Worm (Caenorhabditis elegans) whole organism, mixed stage, embryonic: Measurements from ENCODE around the gene F01D5.2.

Source experiments
- M03D4.4 ChIP-seq: sonication (generic microtip); optimal IDR thresholded peaks from 2 replicates; lab custom pipeline; 2017; ENCODE audit warnings: mild to moderate bottlenecking, missing genetic modification characterization, missing compliant biosample characterization
- bed-3 ChIP-seq: fragments of 200-800 bp; sonication (Bioruptor generic); optimal IDR thresholded peaks from 3 replicates; lab custom pipeline; 2018; ENCODE audit warnings: mild to moderate bottlenecking, missing genetic modification characterization, moderate library complexity, missing compliant biosample characterization
- blmp-1 ChIP-seq: fragments of 150-350 bp; optimal IDR thresholded peaks from 2 replicates; lab custom pipeline; 2014; ENCODE audit warnings: missing biosample characterization, missing genetic modification characterization
- ceh-39 ChIP-seq: fragments of 150-350 bp; optimal IDR thresholded peaks from 2 replicates; lab custom pipeline; 2014; ENCODE audit warnings: missing biosample characterization, missing genetic modification characterization
- ceh-43 ChIP-seq: fragments of 200-800 bp; sonication (Bioruptor generic); optimal IDR thresholded peaks from 2 replicates; lab custom pipeline; 2018; ENCODE audit warnings: mild to moderate bottlenecking, missing genetic modification characterization, moderate library complexity, missing compliant biosample characterization
- ces-1 ChIP-seq: fragments of 150-350 bp; optimal IDR thresholded peaks from 2 replicates; lab custom pipeline; 2014; ENCODE audit warnings: missing biosample characterization, missing genetic modification reagents, missing genetic modification characterization
- cnd-1 ChIP-seq: fragments of 200-800 bp; sonication (Bioruptor generic); optimal IDR thresholded peaks from 2 replicates; lab custom pipeline; 2018; ENCODE audit warnings: mild to moderate bottlenecking, missing genetic modification characterization, missing compliant biosample characterization
- drap-1 ChIP-seq: fragments of 200-800 bp; sonication (Bioruptor generic); optimal IDR thresholded peaks from 3 replicates; lab custom pipeline; 2018; ENCODE audit warnings: mild to moderate bottlenecking, missing genetic modification characterization, missing compliant biosample characterization
- elt-1 ChIP-seq: sonication (generic microtip); optimal IDR thresholded peaks from 2 replicates; lab custom pipeline; 2017; ENCODE audit warnings: missing genetic modification characterization, mild to moderate bottlenecking, missing compliant biosample characterization, antibody characterized with exemption, moderate library complexity, borderline replicate concordance; ENCODE audit not compliant: insufficient read depth
- elt-3 ChIP-seq: fragments of 150-350 bp; optimal IDR thresholded peaks from 2 replicates; lab custom pipeline; 2014; ENCODE audit warnings: missing biosample characterization, missing genetic modification characterization
- flh-1 ChIP-seq: fragments of 200-800 bp; sonication (Bioruptor generic); optimal IDR thresholded peaks from 2 replicates; lab custom pipeline; 2018; ENCODE audit warnings: mild to moderate bottlenecking, missing genetic modification characterization, moderate library complexity, missing compliant biosample characterization
- ham-2 ChIP-seq: fragments of 200-800 bp; sonication (Bioruptor generic); optimal IDR thresholded peaks from 2 replicates; lab custom pipeline; 2018; ENCODE audit warnings: mild to moderate bottlenecking, missing genetic modification characterization, missing compliant biosample characterization
- hlh-1 ChIP-seq: fragments of 150-350 bp; optimal IDR thresholded peaks from 2 replicates; lab custom pipeline; 2014; ENCODE audit warnings: missing biosample characterization, missing genetic modification reagents, missing genetic modification characterization
- lin-13 ChIP-seq: fragments of 150-350 bp; optimal IDR thresholded peaks from 2 replicates; lab custom pipeline; 2014; ENCODE audit warnings: missing biosample characterization, missing genetic modification characterization
- lsy-2 ChIP-seq: fragments of 150-350 bp; optimal IDR thresholded peaks from 2 replicates; lab custom pipeline; 2014; ENCODE audit warnings: missing biosample characterization, missing genetic modification characterization
- mep-1 ChIP-seq: fragments of 150-350 bp; optimal IDR thresholded peaks from 2 replicates; lab custom pipeline; 2017; ENCODE audit warnings: missing biosample characterization, missing genetic modification reagents, missing genetic modification characterization, inconsistent platforms
- mls-2 ChIP-seq: sonication (generic microtip); optimal IDR thresholded peaks from 2 replicates; lab custom pipeline; 2016; ENCODE audit warnings: mild to moderate bottlenecking, missing genetic modification characterization, moderate library complexity, missing compliant biosample characterization
- nhr-12 ChIP-seq: fragments of 150-350 bp; optimal IDR thresholded peaks from 2 replicates; lab custom pipeline; 2014; ENCODE audit warnings: missing biosample characterization, missing genetic modification characterization
- nhr-2 ChIP-seq: fragments of 150-350 bp; optimal IDR thresholded peaks from 2 replicates; lab custom pipeline; 2014; ENCODE audit warnings: missing biosample characterization, missing genetic modification characterization
- nhr-237 ChIP-seq: fragments of 150-350 bp; optimal IDR thresholded peaks from 2 replicates; lab custom pipeline; 2014; ENCODE audit warnings: missing biosample characterization, missing genetic modification characterization
- nhr-28 ChIP-seq: fragments of 150-350 bp; optimal IDR thresholded peaks from 2 replicates; lab custom pipeline; 2014; ENCODE audit warnings: missing biosample characterization, missing genetic modification characterization
- nhr-76 ChIP-seq: sonication (generic microtip); optimal IDR thresholded peaks from 2 replicates; lab custom pipeline; 2017; ENCODE audit warnings: missing biosample characterization, missing genetic modification characterization
- pha-4 ChIP-seq: fragments of 150-350 bp; optimal IDR thresholded peaks from 2 replicates; lab custom pipeline; 2018; ENCODE audit warnings: missing biosample characterization, missing genetic modification reagents, missing genetic modification characterization
- sptf-1 ChIP-seq: sonication (generic microtip); optimal IDR thresholded peaks from 2 replicates; lab custom pipeline; 2017; ENCODE audit warnings: mild to moderate bottlenecking, missing genetic modification characterization, moderate library complexity, missing compliant biosample characterization
- tbx-8 ChIP-seq: fragments of 200-800 bp; sonication (Bioruptor generic); optimal IDR thresholded peaks from 2 replicates; lab custom pipeline; 2018; ENCODE audit warnings: mild to moderate bottlenecking, missing genetic modification characterization, moderate library complexity, missing compliant biosample characterization
- unc-120 ChIP-seq: sonication (generic microtip); optimal IDR thresholded peaks from 2 replicates; lab custom pipeline; 2017; ENCODE audit warnings: missing genetic modification characterization, missing compliant biosample characterization; ENCODE audit not compliant: poor library complexity, severe bottlenecking
- unc-62 ChIP-seq: fragments of 150-350 bp; optimal IDR thresholded peaks from 2 replicates; lab custom pipeline; 2014; ENCODE audit warnings: missing biosample characterization, missing genetic modification reagents, missing genetic modification characterization
- ztf-11 ChIP-seq: fragments of 150-350 bp; optimal IDR thresholded peaks from 2 replicates; lab custom pipeline; 2014; ENCODE audit warnings: missing biosample characterization, missing genetic modification characterization

Gene F01D5.2

DNA sequence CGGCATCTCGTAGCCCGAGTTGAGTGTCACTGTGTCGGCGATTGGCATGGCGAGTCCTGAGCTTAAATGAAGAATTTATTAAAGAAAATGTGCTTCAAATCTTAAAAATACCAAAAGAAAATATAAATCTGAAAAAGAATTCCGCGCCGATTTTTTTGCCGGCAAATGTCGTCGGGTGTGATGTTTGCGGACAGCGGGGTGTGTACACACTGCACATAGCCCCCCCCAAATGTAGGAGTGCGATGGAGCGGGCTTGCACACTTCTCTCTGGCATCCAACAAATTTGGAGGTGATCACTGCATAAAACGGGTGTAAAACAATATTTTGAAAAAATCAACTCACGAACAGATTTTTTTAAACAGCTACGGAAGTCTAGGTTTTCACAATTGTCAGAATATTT, 22.7 kb downstream of the F01D5.2 start, which contains the start of gene Y39G8B.2 (continued):
- no peak for TF ChIP-seq elt-1 (tag; lab: Kevin White, UChicago)

DNA sequence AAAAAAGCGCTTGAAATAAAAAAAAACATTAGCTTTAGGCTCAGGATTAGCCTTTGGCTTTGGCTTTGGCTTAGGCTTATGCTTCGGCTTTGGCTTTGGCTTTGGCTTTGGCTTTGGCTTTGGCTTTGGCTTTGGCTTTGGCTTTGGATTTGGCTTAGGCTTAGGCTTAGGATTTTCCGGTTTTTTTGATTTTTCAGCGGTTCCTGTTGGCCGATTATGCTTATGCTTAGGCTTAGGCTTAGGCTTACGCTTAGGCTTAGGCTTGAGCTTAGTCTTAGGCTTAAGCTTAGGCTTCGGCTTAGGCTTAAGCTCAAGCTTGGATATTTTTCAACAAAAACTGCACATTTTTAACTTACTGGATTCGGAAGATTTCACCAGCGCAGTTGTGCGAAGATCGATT, 24.7 kb downstream of the F01D5.2 start:
- TF ChIP-seq bed-3 (GFP tag; lab: Kevin White, UChicago) (no peak), blmp-1 (tag; lab: Kevin White, UChicago) (no peak), elt-1 (tag; lab: Kevin White, UChicago) (no peak), flh-1 (GFP tag; lab: Kevin White, UChicago) (no peak), elt-3 (tag; lab: Kevin White, UChicago) (no peak), nhr-237 (tag; lab: Kevin White, UChicago) (no peak), sptf-1 (no peak)

DNA sequence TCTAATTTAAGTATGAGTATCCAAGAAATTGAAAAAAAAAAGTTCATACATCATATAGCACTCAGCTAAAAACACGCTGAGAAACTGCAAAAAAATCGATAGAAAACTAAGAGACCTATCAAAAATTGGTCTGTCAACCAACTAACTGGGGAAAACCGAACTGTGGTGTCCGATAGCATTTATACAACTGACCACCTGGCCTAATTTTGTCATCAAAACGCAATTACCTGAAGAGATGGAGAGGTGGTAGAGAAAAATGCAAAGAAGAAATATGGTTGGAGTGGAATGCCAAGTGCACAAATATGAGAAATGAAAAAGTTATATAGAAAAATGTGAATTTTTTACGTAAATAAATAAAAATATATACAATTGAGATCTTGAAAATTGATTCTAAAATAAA, 25.4 kb downstream of the F01D5.2 start, which contains the start of gene Y39G8B.1:
Y39G8B.1 (minus strand) TSS at position 299 of the 400 bp plus-strand sequence.
- TF ChIP-seq ceh-39 = peak; percentile 10
- TF ChIP-seq nhr-237 (tag; lab: Kevin White, UChicago) = no peak
- TF ChIP-seq mep-1 (tag; lab: Kevin White, UChicago) = no peak
- peak; percentile 35 for TF ChIP-seq nhr-2 (tag; lab: Kevin White, UChicago)
- no peak for TF ChIP-seq ztf-11 (tag; lab: Kevin White, UChicago)
- TF ChIP-seq nhr-76 = no peak
- no peak for TF ChIP-seq M03D4.4
- no peak for TF ChIP-seq ceh-43 (GFP tag; lab: Kevin White, UChicago)
- peak; percentile 46 for TF ChIP-seq ces-1 (GFP tag; lab: Kevin White, UChicago)
- TF ChIP-seq blmp-1 (tag; lab: Kevin White, UChicago) = no peak
- TF ChIP-seq pha-4 (tag; lab: Kevin White, UChicago) = no peak
- TF ChIP-seq, all 35 proteins: peak for 3

DNA sequence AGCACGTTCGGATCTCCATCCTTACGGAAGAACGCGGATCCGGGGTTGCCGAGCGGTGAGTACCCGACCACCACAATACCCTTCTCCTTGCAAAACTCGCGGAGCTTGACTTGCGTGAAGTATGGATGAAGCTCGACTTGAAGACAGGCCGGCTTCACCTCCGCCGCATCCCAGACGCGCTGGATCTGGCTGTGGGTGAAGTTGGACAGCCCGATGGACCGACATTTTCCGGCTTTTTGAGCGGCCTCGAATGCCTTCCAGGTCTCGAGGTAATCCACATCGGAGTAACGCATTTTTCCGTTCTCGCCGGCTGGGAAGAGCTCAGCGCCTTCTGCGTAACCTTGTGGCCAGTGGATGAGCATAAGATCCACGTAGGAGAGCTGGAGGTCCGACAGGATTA, 26.7 kb downstream of the F01D5.2 start:
- TF ChIP-seq ham-2 (no peak), ceh-39 (no peak), cnd-1 (tag; lab: Kevin White, UChicago) (no peak), nhr-76 (no peak), ztf-11 (tag; lab: Kevin White, UChicago) (no peak), tbx-8 (GFP tag; lab: Kevin White, UChicago) (no peak), lsy-2 (tag; lab: Kevin White, UChicago) (no peak), drap-1 (GFP tag; lab: Kevin White, UChicago) (no peak), nhr-2 (tag; lab: Kevin White, UChicago) (no peak), ceh-43 (GFP tag; lab: Kevin White, UChicago) (no peak), mep-1 (tag; lab: Kevin White, UChicago) (no peak), nhr-28 (tag; lab: Kevin White, UChicago) (no peak)

DNA sequence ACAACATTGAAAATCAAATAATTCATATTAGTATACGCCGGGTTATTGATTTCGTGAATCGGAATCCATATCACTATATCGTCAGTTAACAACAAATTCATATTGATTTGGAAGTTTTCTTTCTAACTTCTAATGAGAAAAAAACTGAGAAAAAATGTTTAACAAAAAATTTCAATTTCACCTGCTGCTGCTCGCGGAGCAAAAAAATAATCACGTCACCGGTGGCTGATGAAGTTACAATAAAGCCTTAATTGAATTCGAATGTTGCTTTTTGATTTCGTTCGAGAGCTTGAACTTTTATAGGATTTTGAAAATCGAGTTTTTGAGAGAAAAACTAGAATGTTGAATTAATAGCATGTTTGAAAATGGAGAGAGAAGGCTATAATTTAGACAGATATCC, 29.9 kb downstream of the F01D5.2 start, which contains the start of gene sre-43:
sre-43 (minus strand) TSS at position 101 of the 400 bp plus-strand sequence.
- TF ChIP-seq nhr-28 (tag; lab: Kevin White, UChicago) (no peak), nhr-237 (tag; lab: Kevin White, UChicago) (no peak), mls-2 (no peak), sptf-1 (no peak), unc-62 (GFP tag; lab: Kevin White, UChicago) (no peak), lin-13 (no peak), lsy-2 (tag; lab: Kevin White, UChicago) (no peak), unc-120 (tag; lab: Kevin White, UChicago) (no peak), nhr-2 (tag; lab: Kevin White, UChicago) (no peak), nhr-12 (tag; lab: Kevin White, UChicago) (no peak)

DNA sequence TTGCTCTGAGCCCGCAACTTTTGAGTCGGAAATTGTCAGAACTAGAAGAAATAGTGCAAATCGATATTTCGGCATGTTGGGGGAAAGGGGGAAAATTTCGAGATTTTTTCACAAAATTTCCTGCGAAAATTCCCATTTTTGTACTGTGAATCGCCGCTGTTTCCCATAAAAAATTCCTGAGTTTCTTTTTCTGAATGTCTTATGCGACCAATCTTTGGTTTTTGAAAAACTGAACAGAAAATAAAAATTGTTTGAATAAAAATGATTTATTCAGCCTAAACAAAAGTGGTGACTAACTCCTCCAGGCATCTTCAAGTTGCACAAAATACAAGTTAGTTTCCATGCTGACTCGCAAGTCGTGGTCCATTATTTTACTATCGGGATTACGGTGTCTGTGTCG, 32.6 kb downstream of the F01D5.2 start, which contains the start of gene W07G1.7:
W07G1.7 (minus strand) TSS at position 101 of the 400 bp plus-strand sequence.
- TF ChIP-seq mep-1 (tag; lab: Kevin White, UChicago) (no peak), pha-4 (tag; lab: Kevin White, UChicago) (no peak), blmp-1 (tag; lab: Kevin White, UChicago) (no peak), ces-1 (GFP tag; lab: Kevin White, UChicago) (no peak), hlh-1 (tag; lab: Kevin White, UChicago) (no peak)
